Worm (Caenorhabditis elegans) whole organism, mixed stage, embryonic: ENCODE data around the gene clec-142.

Experiments used
- M03D4.4 ChIP-seq: sonication (generic microtip); optimal IDR thresholded peaks from 2 replicates; lab custom pipeline; 2017; ENCODE audit warnings: mild to moderate bottlenecking, missing genetic modification characterization, missing compliant biosample characterization
- bed-3 ChIP-seq: fragments of 200-800 bp; sonication (Bioruptor generic); optimal IDR thresholded peaks from 3 replicates; lab custom pipeline; 2018; ENCODE audit warnings: mild to moderate bottlenecking, missing genetic modification characterization, moderate library complexity, missing compliant biosample characterization
- blmp-1 ChIP-seq: fragments of 150-350 bp; optimal IDR thresholded peaks from 2 replicates; lab custom pipeline; 2014; ENCODE audit warnings: missing biosample characterization, missing genetic modification characterization
- ceh-43 ChIP-seq: fragments of 200-800 bp; sonication (Bioruptor generic); optimal IDR thresholded peaks from 2 replicates; lab custom pipeline; 2018; ENCODE audit warnings: mild to moderate bottlenecking, missing genetic modification characterization, moderate library complexity, missing compliant biosample characterization
- ceh-83 ChIP-seq: fragments of 200-800 bp; sonication (Bioruptor generic); optimal IDR thresholded peaks from 2 replicates; lab custom pipeline; 2018; ENCODE audit warnings: mild to moderate bottlenecking, missing genetic modification characterization, missing compliant biosample characterization
- ces-1 ChIP-seq: fragments of 150-350 bp; optimal IDR thresholded peaks from 2 replicates; lab custom pipeline; 2014; ENCODE audit warnings: missing biosample characterization, missing genetic modification reagents, missing genetic modification characterization
- cnd-1 ChIP-seq: fragments of 200-800 bp; sonication (Bioruptor generic); optimal IDR thresholded peaks from 2 replicates; lab custom pipeline; 2018; ENCODE audit warnings: mild to moderate bottlenecking, missing genetic modification characterization, missing compliant biosample characterization
- elt-1 ChIP-seq: sonication (generic microtip); optimal IDR thresholded peaks from 2 replicates; lab custom pipeline; 2017; ENCODE audit warnings: missing genetic modification characterization, mild to moderate bottlenecking, missing compliant biosample characterization, antibody characterized with exemption, moderate library complexity, borderline replicate concordance; ENCODE audit not compliant: insufficient read depth
- elt-3 ChIP-seq: fragments of 150-350 bp; optimal IDR thresholded peaks from 2 replicates; lab custom pipeline; 2014; ENCODE audit warnings: missing biosample characterization, missing genetic modification characterization
- flh-1 ChIP-seq: fragments of 200-800 bp; sonication (Bioruptor generic); optimal IDR thresholded peaks from 2 replicates; lab custom pipeline; 2018; ENCODE audit warnings: mild to moderate bottlenecking, missing genetic modification characterization, moderate library complexity, missing compliant biosample characterization
- ham-2 ChIP-seq: fragments of 200-800 bp; sonication (Bioruptor generic); optimal IDR thresholded peaks from 2 replicates; lab custom pipeline; 2018; ENCODE audit warnings: mild to moderate bottlenecking, missing genetic modification characterization, missing compliant biosample characterization
- hlh-1 ChIP-seq: fragments of 150-350 bp; optimal IDR thresholded peaks from 2 replicates; lab custom pipeline; 2014; ENCODE audit warnings: missing biosample characterization, missing genetic modification reagents, missing genetic modification characterization
- lin-13 ChIP-seq: fragments of 150-350 bp; optimal IDR thresholded peaks from 2 replicates; lab custom pipeline; 2014; ENCODE audit warnings: missing biosample characterization, missing genetic modification characterization
- lin-32 ChIP-seq: fragments of 200-800 bp; sonication (Bioruptor generic); optimal IDR thresholded peaks from 2 replicates; lab custom pipeline; 2018; ENCODE audit warnings: mild to moderate bottlenecking, missing genetic modification characterization, missing compliant biosample characterization
- lsy-2 ChIP-seq: fragments of 150-350 bp; optimal IDR thresholded peaks from 2 replicates; lab custom pipeline; 2014; ENCODE audit warnings: missing biosample characterization, missing genetic modification characterization
- mab-5 ChIP-seq: fragments of 150-350 bp; optimal IDR thresholded peaks from 2 replicates; lab custom pipeline; 2014; ENCODE audit warnings: missing biosample characterization, missing genetic modification characterization
- mep-1 ChIP-seq: fragments of 150-350 bp; optimal IDR thresholded peaks from 2 replicates; lab custom pipeline; 2017; ENCODE audit warnings: missing biosample characterization, missing genetic modification reagents, missing genetic modification characterization, inconsistent platforms
- mls-2 ChIP-seq: sonication (generic microtip); optimal IDR thresholded peaks from 2 replicates; lab custom pipeline; 2016; ENCODE audit warnings: mild to moderate bottlenecking, missing genetic modification characterization, moderate library complexity, missing compliant biosample characterization
- nhr-12 ChIP-seq: fragments of 150-350 bp; optimal IDR thresholded peaks from 2 replicates; lab custom pipeline; 2014; ENCODE audit warnings: missing biosample characterization, missing genetic modification characterization
- nhr-2 ChIP-seq: fragments of 150-350 bp; optimal IDR thresholded peaks from 2 replicates; lab custom pipeline; 2014; ENCODE audit warnings: missing biosample characterization, missing genetic modification characterization
- nhr-28 ChIP-seq: fragments of 150-350 bp; optimal IDR thresholded peaks from 2 replicates; lab custom pipeline; 2014; ENCODE audit warnings: missing biosample characterization, missing genetic modification characterization
- nhr-76 ChIP-seq: sonication (generic microtip); optimal IDR thresholded peaks from 2 replicates; lab custom pipeline; 2017; ENCODE audit warnings: missing biosample characterization, missing genetic modification characterization
- pha-4 ChIP-seq: fragments of 150-350 bp; optimal IDR thresholded peaks from 2 replicates; lab custom pipeline; 2018; ENCODE audit warnings: missing biosample characterization, missing genetic modification reagents, missing genetic modification characterization
- sem-2 ChIP-seq: fragments of 200-800 bp; sonication (Bioruptor generic); optimal IDR thresholded peaks from 2 replicates; lab custom pipeline; 2018; ENCODE audit warnings: mild to moderate bottlenecking, missing genetic modification characterization, missing compliant biosample characterization
- sptf-1 ChIP-seq: sonication (generic microtip); optimal IDR thresholded peaks from 2 replicates; lab custom pipeline; 2017; ENCODE audit warnings: mild to moderate bottlenecking, missing genetic modification characterization, moderate library complexity, missing compliant biosample characterization
- tbx-8 ChIP-seq: fragments of 200-800 bp; sonication (Bioruptor generic); optimal IDR thresholded peaks from 2 replicates; lab custom pipeline; 2018; ENCODE audit warnings: mild to moderate bottlenecking, missing genetic modification characterization, moderate library complexity, missing compliant biosample characterization
- unc-120 ChIP-seq: sonication (generic microtip); optimal IDR thresholded peaks from 2 replicates; lab custom pipeline; 2017; ENCODE audit warnings: missing genetic modification characterization, missing compliant biosample characterization; ENCODE audit not compliant: poor library complexity, severe bottlenecking
- unc-39 ChIP-seq: fragments of 150-350 bp; optimal IDR thresholded peaks from 2 replicates; lab custom pipeline; 2014; ENCODE audit warnings: missing biosample characterization, missing genetic modification characterization
- unc-62 ChIP-seq: fragments of 150-350 bp; optimal IDR thresholded peaks from 2 replicates; lab custom pipeline; 2014; ENCODE audit warnings: missing biosample characterization, missing genetic modification reagents, missing genetic modification characterization
- ztf-11 ChIP-seq: fragments of 150-350 bp; optimal IDR thresholded peaks from 2 replicates; lab custom pipeline; 2014; ENCODE audit warnings: missing biosample characterization, missing genetic modification characterization

The clec-142 gene

DNA sequence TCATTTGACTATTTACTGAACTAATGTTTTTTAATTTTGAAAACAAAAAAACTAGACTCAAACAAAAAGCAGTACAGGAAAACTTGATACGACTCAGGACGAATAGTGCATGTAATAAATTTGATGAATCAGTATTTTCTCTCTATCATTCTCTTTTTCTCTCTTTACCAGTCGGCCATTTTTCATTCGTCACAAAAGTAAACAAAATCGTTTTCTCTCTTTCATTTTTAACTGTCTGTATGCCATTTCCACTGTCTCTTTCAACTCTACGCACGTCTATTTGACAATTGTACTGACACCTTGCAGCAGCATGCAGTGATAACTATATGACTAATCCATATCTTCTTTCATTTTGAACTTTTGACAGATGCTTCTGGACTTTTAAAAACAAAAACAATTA is 29.7 kb upstream of the clec-142 start, which contains the start of the genes F35C11.2 and F35C11.4:
F35C11.2 (minus strand) TSS at position 90 of the 400 bp plus-strand sequence.
F35C11.4 (plus strand) TSS at position 260 of the 400 bp plus-strand sequence.
- TF ChIP-seq cnd-1 (tag; lab: Kevin White, UChicago) (no peak), sptf-1 (tag; lab: Kevin White, UChicago) (no peak), pha-4 (tag; lab: Kevin White, UChicago) (no peak), M03D4.4 (tag; lab: Kevin White, UChicago) (no peak), mls-2 (no peak), lin-32 (GFP tag; lab: Kevin White, UChicago) (no peak), lin-13 (tag; lab: Kevin White, UChicago) (no peak), nhr-12 (tag; lab: Kevin White, UChicago) (no peak), flh-1 (GFP tag; lab: Kevin White, UChicago) (no peak)
- TF ChIP-seq, all 35 proteins: peak for 0

DNA sequence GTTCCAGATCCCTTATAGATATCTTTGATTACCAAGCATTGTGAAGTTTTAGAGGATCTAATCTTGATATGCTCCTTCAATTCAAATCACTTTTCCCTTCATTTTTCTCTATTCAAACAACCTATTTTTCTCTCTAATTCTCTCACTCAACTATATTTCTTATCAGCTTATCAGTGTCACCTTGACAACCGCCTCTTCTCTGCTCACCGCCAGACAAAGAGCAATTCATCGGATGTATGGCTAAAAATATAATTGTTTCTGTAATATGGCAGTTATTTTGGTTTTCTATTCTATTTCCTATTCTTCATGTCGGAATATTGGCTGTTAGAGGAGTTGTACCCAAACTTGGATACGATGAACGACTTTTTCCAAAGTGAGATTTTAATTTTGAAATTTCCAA is 28.8 kb upstream of the clec-142 start:
- TF ChIP-seq sptf-1 (tag; lab: Kevin White, UChicago) (no peak), mab-5 (tag; lab: Kevin White, UChicago) (no peak), ham-2 (no peak)

DNA sequence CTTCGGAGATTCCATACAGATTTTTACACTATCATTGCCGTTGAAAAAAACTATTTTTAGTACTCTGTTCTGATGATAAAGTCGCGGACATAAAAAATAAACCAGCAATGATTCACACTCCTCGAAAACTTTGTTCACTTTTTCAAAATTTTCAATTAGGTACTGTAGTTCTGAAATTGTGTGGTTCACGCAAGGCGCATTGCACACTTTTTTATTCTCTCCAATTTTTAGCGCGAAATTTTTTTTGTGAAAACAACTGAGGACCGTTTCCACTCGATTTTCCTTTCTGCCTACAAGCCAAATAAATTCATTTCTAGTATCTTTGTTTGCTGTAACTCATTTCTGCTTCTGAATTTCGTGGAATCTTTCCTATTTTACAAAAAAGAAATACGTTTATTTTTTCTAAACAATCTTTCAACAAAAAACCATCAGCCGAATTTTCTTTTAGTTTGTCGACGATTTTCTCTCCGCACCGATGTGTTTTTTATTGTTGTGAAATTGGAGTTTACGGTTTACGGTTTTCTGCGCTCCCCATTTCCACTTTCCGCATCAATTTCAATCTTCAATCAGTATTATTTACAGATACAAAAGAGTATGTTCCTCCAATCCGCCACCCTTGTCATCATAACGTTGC is 25.2 kb upstream of the clec-142 start, which contains the start of gene F35C11.5:
F35C11.5 (plus strand) TSS at position 584 of the 634 bp plus-strand sequence.
- TF ChIP-seq blmp-1 (no peak), unc-120 (tag; lab: Kevin White, UChicago) (no peak), mab-5 (tag; lab: Kevin White, UChicago) (no peak), lsy-2 (tag; lab: Kevin White, UChicago) (no peak), pha-4 (tag; lab: Kevin White, UChicago) (no peak), lin-13 (tag; lab: Kevin White, UChicago) (no peak), ces-1 (GFP tag; lab: Kevin White, UChicago) (no peak), nhr-2 (tag; lab: Kevin White, UChicago) (no peak), mep-1 (tag; lab: Kevin White, UChicago) (no peak), ceh-43 (GFP tag; lab: Kevin White, UChicago) (no peak), sptf-1 (tag; lab: Kevin White, UChicago) (no peak), elt-3 (no peak), flh-1 (GFP tag; lab: Kevin White, UChicago) (no peak), ham-2 (no peak)

DNA sequence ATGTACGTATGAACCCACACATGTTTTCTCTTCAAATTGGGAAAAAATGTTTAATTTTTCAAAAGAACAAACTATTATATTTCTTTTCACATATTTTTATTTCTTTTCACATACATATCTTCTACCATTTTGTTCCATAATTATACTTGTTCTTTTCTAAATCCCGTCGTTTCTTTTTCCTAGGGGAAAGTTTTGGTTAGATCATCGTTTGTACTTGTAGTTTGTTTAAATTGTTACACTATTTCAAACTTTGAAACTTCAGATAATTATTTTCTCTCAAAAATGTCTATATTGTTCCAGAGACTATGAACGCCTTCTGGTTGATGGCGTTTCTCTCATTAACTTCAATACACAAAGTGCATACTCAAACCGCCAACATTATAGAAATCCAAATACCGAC is 22.5 kb upstream of the clec-142 start, which contains the start of gene F35C11.7:
F35C11.7 (plus strand) TSS at position 301 of the 400 bp plus-strand sequence.
- TF ChIP-seq unc-62 (no peak), pha-4 (tag; lab: Kevin White, UChicago) (no peak), ceh-43 (GFP tag; lab: Kevin White, UChicago) (no peak), mab-5 (tag; lab: Kevin White, UChicago) (no peak), ces-1 (GFP tag; lab: Kevin White, UChicago) (no peak), elt-3 (no peak), M03D4.4 (tag; lab: Kevin White, UChicago) (no peak), sem-2 (GFP tag; lab: Kevin White, UChicago) (no peak), nhr-2 (tag; lab: Kevin White, UChicago) (no peak), sptf-1 (tag; lab: Kevin White, UChicago) (no peak), nhr-76 (no peak), elt-1 (tag; lab: Kevin White, UChicago) (no peak), ztf-11 (tag; lab: Kevin White, UChicago) (no peak), unc-120 (tag; lab: Kevin White, UChicago) (no peak), unc-39 (tag; lab: Kevin White, UChicago) (no peak), lin-32 (GFP tag; lab: Kevin White, UChicago) (no peak), ceh-83 (GFP tag; lab: Kevin White, UChicago) (no peak), cnd-1 (tag; lab: Kevin White, UChicago) (no peak), mls-2 (no peak), lin-13 (tag; lab: Kevin White, UChicago) (no peak)

DNA sequence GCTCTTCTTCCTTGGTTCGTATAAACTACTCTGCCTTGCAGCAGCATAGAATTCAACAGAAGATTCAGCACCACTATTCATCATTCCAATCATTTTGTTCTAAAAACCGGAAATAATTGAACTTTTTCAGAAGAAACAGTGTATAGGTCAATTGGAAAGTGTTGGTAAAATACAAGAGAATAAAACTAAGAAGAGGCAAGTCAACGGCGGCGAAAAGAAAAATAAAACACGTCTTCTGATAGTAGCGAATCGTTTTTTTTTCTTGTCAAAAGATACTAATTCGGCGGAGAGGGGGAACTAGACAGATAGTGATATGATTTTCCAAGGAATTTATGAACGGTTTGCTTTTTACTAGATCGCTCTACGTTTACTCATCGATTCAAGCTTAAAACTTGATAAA is 19.4 kb upstream of the clec-142 start, which contains the start of gene F35C11.6:
F35C11.6 (minus strand) TSS at position 101 of the 400 bp plus-strand sequence.
- TF ChIP-seq ces-1 (GFP tag; lab: Kevin White, UChicago) = no peak
- TF ChIP-seq elt-3 = no peak
- no peak for TF ChIP-seq bed-3
- no peak for TF ChIP-seq tbx-8 (GFP tag; lab: Kevin White, UChicago)
- no peak for TF ChIP-seq hlh-1 (tag; lab: Kevin White, UChicago)
- TF ChIP-seq nhr-28 (tag; lab: Kevin White, UChicago) = no peak
- TF ChIP-seq lsy-2 (tag; lab: Kevin White, UChicago) = no peak
- TF ChIP-seq blmp-1 = no peak
- no peak for TF ChIP-seq lin-32 (GFP tag; lab: Kevin White, UChicago)
- TF ChIP-seq cnd-1 (tag; lab: Kevin White, UChicago) = no peak
- TF ChIP-seq unc-62 = no peak
- TF ChIP-seq sem-2 (GFP tag; lab: Kevin White, UChicago) = no peak
- no peak for TF ChIP-seq ham-2
- TF ChIP-seq mls-2 = no peak
